Fruit fly (Drosophila melanogaster) S2 (cell line): Measurements from ENCODE around the gene CG13930.

Source experiments
- CG8478 ChIP-seq: fragments of >200 bp; optimal IDR thresholded peaks from 2 replicates; lab custom pipeline; 2018
- CTCF ChIP-seq, 2 experiments: fragments of >200 bp; optimal IDR thresholded peaks; 2 replicates each; lab custom pipeline; 2018

CG13930 gene

dm6 chr3L:1644920-1645567, 27.5 kb downstream of the CG13930 start, which contains the start of the genes alphaCOP and CG13919:
alphaCOP (minus strand) TSS chr3L:1645199.
CG13919 (plus strand) TSS chr3L:1645467.
- no peak for TF ChIP-seq CG8478 (lab: Kevin White, UChicago)
- TF ChIP-seq CTCF (optimal IDR thresholded peaks at IDR 0.05; lab: Kevin White, UChicago): no peak

- no peak for TF ChIP-seq CG8478 (lab: Kevin White, UChicago)
- TF ChIP-seq CTCF (optimal IDR thresholded peaks at IDR 0.05; lab: Kevin White, UChicago): peak in 1 of 2 experiments; percentile 13
These were observed 33.2 kb downstream of the CG13930 start, which contains the start of the genes Mettl2 and Bgb for dm6 chr3L:1639185-1639812. Mettl2 (minus strand) TSS chr3L:1639235. Bgb (plus strand) TSS chr3L:1639711.

- no peak for TF ChIP-seq CTCF (optimal IDR thresholded peaks at IDR 0.05; lab: Kevin White, UChicago)
- TF ChIP-seq CG8478 (lab: Kevin White, UChicago): no peak
These were observed 34.9 kb downstream of the CG13930 start, which contains the start of gene nSyb for dm6 chr3L:1637652-1638051. nSyb (minus strand) TSS chr3L:1637752.

dm6 chr3L:1636886-1637285, 35.6 kb downstream of the CG13930 start:
- TF ChIP-seq CG8478 (lab: Kevin White, UChicago): no peak
- no peak for TF ChIP-seq CTCF (optimal IDR thresholded peaks at IDR 0.05; lab: Kevin White, UChicago)

- TF ChIP-seq CTCF (optimal IDR thresholded peaks at IDR 0.05; lab: Kevin White, UChicago): no peak
- TF ChIP-seq CG8478 (lab: Kevin White, UChicago): no peak
These were observed 43.3 kb downstream of the CG13930 start, which contains the start of gene GC for dm6 chr3L:1629064-1629777. GC (minus strand) TSS chr3L:1629301.

- TF ChIP-seq CG8478 (lab: Kevin White, UChicago) (no peak), CTCF (optimal IDR thresholded peaks at IDR 0.05; lab: Kevin White, UChicago) (no peak)
These were observed 44.2 kb downstream of the CG13930 start, which contains the start of gene CG13928 for dm6 chr3L:1628176-1628866. CG13928 (minus strand) TSS chr3L:1628377.

- no peak for TF ChIP-seq CTCF (optimal IDR thresholded peaks at IDR 0.05; lab: Kevin White, UChicago)
- TF ChIP-seq CG8478 (lab: Kevin White, UChicago): no peak
These were observed 45.6 kb downstream of the CG13930 start for dm6 chr3L:1626924-1627323.
